Worm (Caenorhabditis elegans) whole organism, late embryonic: ENCODE results near the gene ruvb-2.

Experiments used
- K09A11.1 ChIP-seq: sonication (generic microtip); optimal IDR thresholded peaks from 2 replicates; lab custom pipeline; 2017; ENCODE audit warnings: antibody characterized with exemption, mild to moderate bottlenecking, missing genetic modification characterization, missing compliant biosample characterization; ENCODE audit not compliant: insufficient read depth
- ama-1 ChIP-seq: fragments of 150-350 bp; optimal IDR thresholded peaks from 2 replicates; lab custom pipeline; 2014
- ceh-6 ChIP-seq: fragments of 200-800 bp; sonication (Bioruptor generic); optimal IDR thresholded peaks from 2 replicates; lab custom pipeline; 2018; ENCODE audit warnings: mild to moderate bottlenecking, missing genetic modification characterization, missing compliant biosample characterization
- ceh-9 ChIP-seq: sonication (generic microtip); optimal IDR thresholded peaks from 2 replicates; lab custom pipeline; 2016; ENCODE audit warnings: mild to moderate bottlenecking, missing genetic modification characterization, inconsistent platforms, missing compliant biosample characterization
- elt-4 ChIP-seq: sonication (generic microtip); optimal IDR thresholded peaks from 2 replicates; lab custom pipeline; 2016; ENCODE audit warnings: missing genetic modification characterization, missing compliant biosample characterization
- ets-4 ChIP-seq: sonication (generic microtip); optimal IDR thresholded peaks from 2 replicates; lab custom pipeline; 2016; ENCODE audit warnings: missing genetic modification characterization, missing compliant biosample characterization
- eyg-1 ChIP-seq: sonication (generic microtip); optimal IDR thresholded peaks from 2 replicates; lab custom pipeline; 2016; ENCODE audit warnings: missing genotype, missing genetic modification characterization, missing compliant biosample characterization
- fkh-10 ChIP-seq: fragments of 150-350 bp; optimal IDR thresholded peaks from 2 replicates; lab custom pipeline; 2014; ENCODE audit warnings: missing biosample characterization, missing genetic modification reagents, missing genetic modification characterization
- hlh-30 ChIP-seq: sonication (generic microtip); optimal IDR thresholded peaks from 2 replicates; lab custom pipeline; 2017; ENCODE audit warnings: antibody characterized with exemption, missing genetic modification characterization, missing compliant biosample characterization; ENCODE audit not compliant: insufficient read depth
- nfya-1 ChIP-seq: sonication (generic microtip); optimal IDR thresholded peaks from 2 replicates; lab custom pipeline; 2017; ENCODE audit warnings: missing genetic modification characterization, mild to moderate bottlenecking, missing compliant biosample characterization, antibody characterized with exemption, moderate library complexity
- nhr-11 ChIP-seq: fragments of 150-350 bp; optimal IDR thresholded peaks from 2 replicates; lab custom pipeline; 2014; ENCODE audit warnings: missing biosample characterization, missing genetic modification characterization
- pag-3 ChIP-seq: sonication (generic microtip); optimal IDR thresholded peaks from 2 replicates; lab custom pipeline; 2016; ENCODE audit warnings: missing compliant biosample characterization, missing genetic modification characterization, borderline replicate concordance

- TF ChIP-seq ama-1 (no peak), fkh-10 (no peak), elt-4 (tag; lab: Kevin White, UChicago) (no peak), ceh-9 (tag; lab: Kevin White, UChicago) (no peak), eyg-1 (tag; lab: Kevin White, UChicago) (no peak), hlh-30 (no peak), ets-4 (tag; lab: Kevin White, UChicago) (no peak), nhr-11 (tag; lab: Kevin White, UChicago) (no peak), pag-3 (tag; lab: Kevin White, UChicago) (no peak), K09A11.1 (no peak), ceh-6 (GFP tag; lab: Kevin White, UChicago) (no peak), nfya-1 (tag; lab: Kevin White, UChicago) (no peak)
Observed at ce11 chrIV:6925520-6925919, 6.3 kb upstream of the ruvb-2 start.
